Worm (Caenorhabditis elegans) whole organism, early embryonic: ENCODE data around the gene sri-26.

Source experiments
- F13C5.2 ChIP-seq: sonication (generic microtip); optimal IDR thresholded peaks from 2 replicates; lab custom pipeline; 2017; ENCODE audit warnings: mild to moderate bottlenecking, missing genetic modification characterization, inconsistent platforms, missing compliant biosample characterization
- ama-1 ChIP-seq: fragments of 150-350 bp; optimal IDR thresholded peaks from 2 replicates; lab custom pipeline; 2014
- ceh-13 ChIP-seq: fragments of 200-800 bp; sonication (Bioruptor generic); optimal IDR thresholded peaks from 2 replicates; lab custom pipeline; 2018; ENCODE audit warnings: mild to moderate bottlenecking, missing genetic modification characterization, missing compliant biosample characterization

DNA sequence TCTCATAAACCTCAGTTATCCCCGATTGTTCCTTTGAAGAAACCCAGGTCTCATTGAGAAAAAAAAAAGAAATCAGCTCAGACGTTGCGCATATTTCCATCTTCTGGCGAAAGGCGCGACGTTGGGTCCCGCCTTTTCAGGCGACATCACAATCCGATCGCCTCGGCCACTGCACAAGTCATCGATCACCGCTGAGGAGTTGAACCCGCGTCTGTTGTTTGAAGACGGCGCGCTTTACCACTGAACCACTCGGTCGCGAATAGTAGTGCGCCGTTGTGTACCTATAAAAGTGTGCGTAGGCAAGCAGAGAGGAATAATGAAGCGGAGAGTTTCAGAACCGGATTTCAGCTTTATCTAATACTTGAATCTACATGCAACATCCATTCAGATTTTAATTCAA is 24.4 kb upstream of the sri-26 start, which contains the start of gene Y75B12B.11:
- TF ChIP-seq F13C5.2 (tag; lab: Kevin White, UChicago) (peak; percentile 97), ceh-13 (GFP tag; lab: Kevin White, UChicago) (peak; percentile 89), ama-1 (lab: Kevin White, UChicago) (peak; percentile 48)
